Fruit fly (Drosophila melanogaster) S2 (cell line): Measurements from ENCODE around the gene Ir7d.

Experiments
- CG8478 ChIP-seq: fragments of >200 bp; optimal IDR thresholded peaks from 2 replicates; lab custom pipeline; 2018
- CTCF ChIP-seq, 2 experiments: fragments of >200 bp; optimal IDR thresholded peaks; 2 replicates each; lab custom pipeline; 2018

- TF ChIP-seq CTCF (optimal IDR thresholded peaks at IDR 0.05; lab: Kevin White, UChicago) (peak in 1 of 2 experiments; percentile 2), CG8478 (lab: Kevin White, UChicago) (no peak)
These were observed 22.8 kb upstream of the Ir7d start, which contains the start of the genes RpS6 and bys for dm6 chrX:7901153-7902038.
